Worm (Caenorhabditis elegans): ENCODE measurements around the gene fbxa-77.

The fbxa-77 gene

DNA sequence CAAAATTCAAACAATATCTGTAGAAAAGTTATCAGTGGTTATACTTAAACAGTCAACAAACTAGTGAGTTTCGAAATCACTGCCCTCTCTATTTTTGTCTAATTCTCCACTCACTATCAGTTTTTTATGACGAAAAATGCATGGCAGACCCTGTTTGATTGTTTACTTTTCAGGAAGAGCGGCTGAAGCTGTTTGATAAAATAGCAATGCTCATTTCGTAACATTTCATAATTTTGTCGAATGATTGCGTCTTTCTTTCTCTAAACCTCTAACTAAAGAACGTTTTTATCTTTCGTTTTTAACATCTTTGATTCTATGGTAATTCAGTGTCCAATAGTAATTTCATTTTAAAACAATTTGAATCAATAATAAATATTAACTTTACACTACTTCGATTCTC lies 29.9 kb downstream of the fbxa-77 start (continued):
- TF ChIP-seq ets-4 (GFP tag; optimal IDR thresholded peaks at IDR 0.05) (peak; percentile 86), xnd-1 (tag; optimal IDR thresholded peaks at IDR 0.05) (no peak), Y95B8A.8 (GFP tag; IDR thresholded peaks at IDR 0.05) (no peak), sptf-2 (GFP tag; optimal IDR thresholded peaks at IDR 0.05) (no peak), K11D2.4 (GFP tag; IDR thresholded peaks at IDR 0.05) (no peak), egrh-3 (GFP tag; IDR thresholded peaks at IDR 0.05) (no peak), unc-130 (GFP tag; optimal IDR thresholded peaks at IDR 0.05) (no peak), lsy-27 (tag; optimal IDR thresholded peaks at IDR 0.05; ENCODE audit: borderline replicate concordance, insufficient read depth) (no peak), lag-1 (GFP tag; IDR thresholded peaks at IDR 0.05) (no peak), B0261.1 (tag; optimal IDR thresholded peaks at IDR 0.05) (no peak), him-1 (tag; optimal IDR thresholded peaks at IDR 0.05) (no peak)

DNA sequence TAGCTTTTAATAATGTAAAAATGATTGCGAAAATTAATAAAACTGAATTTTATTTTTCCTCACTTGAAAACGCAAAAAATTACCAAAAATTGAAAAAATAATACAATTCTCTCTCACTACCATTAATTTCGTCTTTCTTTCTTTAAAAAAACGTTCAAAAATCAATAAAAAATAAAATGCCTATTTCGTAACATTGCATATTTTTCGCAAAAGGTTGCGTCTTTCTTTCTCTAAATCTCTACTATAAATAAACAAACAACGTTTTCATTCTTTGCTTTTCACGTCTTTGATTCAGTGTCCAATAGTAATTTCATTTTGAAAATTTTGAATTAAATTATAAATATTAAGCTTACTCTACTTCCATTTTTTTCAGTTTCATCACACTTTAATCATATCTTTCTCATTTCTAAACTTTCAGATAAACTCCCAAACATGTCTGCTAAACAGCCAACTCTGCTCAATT lies 35.3 kb downstream of the fbxa-77 start, which contains the start of gene fbxa-37:
Gene fbxa-37 (plus strand): TSS at position 413 of the 463 bp plus-strand sequence.
- peak; percentile 94 for TF ChIP-seq cebp-1 (GFP tag; IDR thresholded peaks at IDR 0.05)
- TF ChIP-seq cebp-1 (tag; optimal IDR thresholded peaks at IDR 0.05) = peak; percentile 96
- peak; percentile 49 for TF ChIP-seq attf-5 (GFP tag; optimal IDR thresholded peaks at IDR 0.05)
- TF ChIP-seq hmg-1.2 (GFP tag; IDR thresholded peaks at IDR 0.05) = peak; percentile 40; the same call in 1 of the 2 replicates
- no peak for TF ChIP-seq nhr-120 (GFP tag; IDR thresholded peaks at IDR 0.05)

DNA sequence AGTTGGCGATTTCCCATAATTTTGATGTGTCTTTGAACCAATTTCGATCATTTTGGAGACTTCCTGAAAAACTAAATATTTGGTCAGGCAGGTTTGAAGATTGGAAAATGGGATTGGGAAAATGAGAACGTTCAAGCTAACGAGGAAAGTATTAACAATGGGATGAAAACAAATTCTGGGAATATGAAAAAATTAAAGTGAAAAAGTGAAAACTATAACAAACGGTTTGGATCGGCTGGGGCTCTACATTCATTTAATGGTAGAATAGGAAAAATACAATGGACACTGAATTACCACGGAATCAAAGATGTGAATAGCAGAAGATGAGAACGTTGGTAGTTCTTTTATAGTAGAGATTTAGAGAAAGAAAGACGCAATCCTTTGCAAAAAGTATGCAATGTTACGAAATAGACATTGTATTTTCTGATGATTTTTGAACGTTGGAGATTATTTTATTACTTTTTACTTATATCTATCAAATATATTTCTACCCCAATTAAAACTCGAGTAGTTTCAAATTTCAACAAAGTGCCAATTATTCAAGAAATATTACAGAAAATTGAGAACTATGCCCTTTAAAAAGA lies 39.3 kb downstream of the fbxa-77 start, which contains the start of gene fbxa-50:
Gene fbxa-50 (minus strand): TSS at position 51 of the 584 bp plus-strand sequence.
- TF ChIP-seq lsy-27 (tag; optimal IDR thresholded peaks at IDR 0.05; ENCODE audit: borderline replicate concordance, insufficient read depth) (no peak), cebp-1 (GFP tag; IDR thresholded peaks at IDR 0.05) (0 out of 2 replicates have a peak, but pooled peaks have one; percentile 18), cebp-1 (tag; optimal IDR thresholded peaks at IDR 0.05) (peak; percentile 80)

DNA sequence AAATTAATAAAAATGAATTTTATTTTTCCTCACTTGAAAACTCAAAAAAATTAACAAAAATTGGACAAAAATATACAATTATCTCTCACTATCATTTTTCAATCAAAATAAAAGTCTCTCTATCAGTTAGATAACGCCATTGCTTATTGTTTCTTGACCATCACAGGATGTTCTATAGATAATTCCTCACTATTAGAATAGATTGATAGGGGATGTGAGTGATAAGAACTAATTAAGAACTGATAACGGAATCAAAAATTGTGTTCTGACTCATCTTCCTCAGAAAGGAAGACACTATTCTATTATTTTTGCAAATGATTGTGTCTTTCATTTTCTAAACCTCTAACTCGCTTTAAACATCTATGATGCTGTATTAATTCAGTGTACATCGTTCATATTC lies 39.9 kb downstream of the fbxa-77 start:
- no peak for TF ChIP-seq F52B5.7 (tag; optimal IDR thresholded peaks at IDR 0.05)

DNA sequence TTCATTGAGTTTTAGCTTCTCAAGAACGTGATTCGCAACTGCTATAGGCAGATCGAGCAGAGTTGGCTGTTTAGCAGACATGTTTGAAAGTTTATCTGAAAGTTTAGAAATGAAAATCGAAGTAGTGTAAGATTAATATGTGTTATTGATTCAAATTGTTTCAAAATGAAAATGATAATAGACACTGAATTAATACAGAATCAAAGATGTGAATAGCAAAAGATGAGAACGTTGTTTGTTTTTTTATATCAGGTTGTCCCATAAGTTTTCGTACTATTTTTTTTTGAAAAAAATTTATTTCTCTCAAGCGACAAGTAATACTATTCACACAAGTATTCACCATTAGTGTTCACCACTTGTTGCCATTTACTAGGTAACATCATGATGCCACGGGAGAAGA lies 43.9 kb downstream of the fbxa-77 start, which contains the start of gene fbxa-36:
Gene fbxa-36 (minus strand): TSS at position 101 of the 400 bp plus-strand sequence.
- TF ChIP-seq nhr-120 (GFP tag; IDR thresholded peaks at IDR 0.05) (no peak), let-526 (GFP tag; IDR thresholded peaks at IDR 0.05) (no peak), B0035.1 (tag; optimal IDR thresholded peaks at IDR 0.05) (no peak)

DNA sequence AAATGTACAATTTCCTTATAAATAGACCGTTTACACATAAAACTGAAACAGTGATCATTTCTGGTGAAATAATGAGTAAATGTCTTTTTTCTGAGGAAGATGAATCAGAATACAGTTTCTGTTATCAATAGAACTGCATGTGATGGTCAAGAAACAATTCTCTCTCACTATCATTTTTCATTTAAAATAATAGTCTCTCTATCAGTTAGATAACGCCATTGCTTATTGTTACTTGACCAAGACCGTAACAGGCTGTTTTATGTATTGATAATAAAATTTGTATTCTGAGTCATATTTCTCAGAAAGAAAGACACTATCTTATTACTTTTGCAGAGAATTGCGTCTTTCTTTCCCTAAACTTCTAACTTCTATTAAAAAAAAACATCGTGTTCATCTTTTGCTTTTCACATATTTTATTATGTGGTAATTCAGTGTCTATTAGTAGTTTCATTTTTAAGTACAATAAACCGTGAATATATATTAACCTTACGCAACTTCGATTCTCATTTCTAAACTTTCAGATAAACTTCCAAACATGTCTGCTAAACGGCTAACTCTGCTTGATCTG lies 46.0 kb downstream of the fbxa-77 start, which contains the start of gene fbxa-35:
Gene fbxa-35 (plus strand): TSS at position 518 of the 568 bp plus-strand sequence.
- peak; percentile 13 for TF ChIP-seq nhr-80 (tag; optimal IDR thresholded peaks at IDR 0.05)
- TF ChIP-seq attf-6 (GFP tag; IDR thresholded peaks at IDR 0.05) = no peak

DNA sequence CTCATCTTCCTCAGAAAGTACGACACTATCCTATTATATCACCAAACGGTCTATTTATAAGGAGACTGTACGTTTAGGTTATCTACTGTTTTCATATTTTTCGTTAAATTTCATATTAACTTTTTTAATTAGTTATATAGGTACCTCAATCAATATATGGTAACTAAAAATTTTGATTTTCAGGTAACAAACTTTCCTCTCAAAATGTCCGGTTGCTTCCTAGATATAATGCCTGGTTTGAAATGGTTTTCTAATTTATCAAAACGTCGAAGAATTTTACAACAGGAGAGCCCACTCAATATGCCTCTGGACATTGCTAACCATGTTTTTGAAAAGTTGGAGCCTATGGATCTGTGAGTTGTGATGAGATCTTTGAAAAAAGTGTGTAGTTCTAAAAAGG lies 48.3 kb downstream of the fbxa-77 start, which contains the start of gene fbxa-28:
Gene fbxa-28 (plus strand): TSS at position 301 of the 400 bp plus-strand sequence.
- TF ChIP-seq nhr-179 (tag; optimal IDR thresholded peaks at IDR 0.05) (no peak), dox-1 (GFP tag; IDR thresholded peaks at IDR 0.05) (no peak), sptf-2 (GFP tag; optimal IDR thresholded peaks at IDR 0.05) (no peak)

All from whole organism, young adult.